Worm (Caenorhabditis elegans): ENCODE measurements around the gene his-37.

ce11 chrV:9524099-9524498, 22.8 kb upstream of the his-37 start, which contains the start of gene C50F4.9:
- TF ChIP-seq mab-5 (tag; optimal IDR thresholded peaks at IDR 0.05) (no peak), unc-62 (GFP tag; optimal IDR thresholded peaks at IDR 0.05) (no peak), ztf-11 (tag; optimal IDR thresholded peaks at IDR 0.05) (no peak), nhr-76 (tag; optimal IDR thresholded peaks at IDR 0.05) (no peak), flh-1 (GFP tag; optimal IDR thresholded peaks at IDR 0.05) (no peak)
